Worm (Caenorhabditis elegans) whole organism, L4 larva: ENCODE results near the gene ugt-6.

Source experiments
- T26A8.4 ChIP-seq: fragments of 200-800 bp; sonication (Bioruptor generic); IDR thresholded peaks from 2 replicates; pipeline ENCODE4 v1.3.6; 2022; ENCODE audit warnings: missing genetic modification characterization, missing compliant biosample characterization
- ZK546.5 ChIP-seq, 2 experiments: sonication (generic microtip); optimal IDR thresholded peaks; 2 replicates each; lab custom pipeline; 2017; ENCODE audit warnings: missing biosample characterization in 2 of 2, missing genetic modification characterization in 2 of 2
- ctbp-1 ChIP-seq: fragments of 200-800 bp; sonication (Bioruptor generic); IDR thresholded peaks from 2 replicates; pipeline ENCODE4 v1.3.6; 2022; ENCODE audit warnings: missing genetic modification reagents, missing genetic modification characterization, missing compliant biosample characterization
- dpl-1 ChIP-seq: fragments of 150-350 bp; optimal IDR thresholded peaks from 2 replicates; lab custom pipeline; 2014; ENCODE audit warnings: missing biosample characterization, missing genetic modification reagents, missing genetic modification characterization
- egl-43 ChIP-seq: fragments of 200-800 bp; sonication (Bioruptor generic); IDR thresholded peaks from 2 replicates; pipeline ENCODE4 v1.3.6; 2022; ENCODE audit warnings: missing genetic modification reagents, missing genetic modification characterization, missing compliant biosample characterization
- lin-29 ChIP-seq: fragments of 200-800 bp; sonication (Bioruptor generic); IDR thresholded peaks from 2 replicates; pipeline ENCODE4 v1.3.6; 2022; ENCODE audit warnings: missing genetic modification reagents, missing genetic modification characterization, missing compliant biosample characterization
- lsy-2 ChIP-seq, 2 experiments: fragments of 150-350 bp in 1 of 2; sonication (generic microtip) in 1 of 2; optimal IDR thresholded peaks; 2 replicates each; lab custom pipeline; 2014 to 2017; ENCODE audit warnings: missing biosample characterization in 2 of 2, missing genetic modification characterization in 2 of 2
- mep-1 ChIP-seq: fragments of 150-350 bp; sonication (generic microtip); optimal IDR thresholded peaks from 3 replicates; lab custom pipeline; 2014; ENCODE audit warnings: missing biosample characterization, missing genetic modification characterization
- nhr-41 ChIP-seq: fragments of 200-800 bp; sonication (Bioruptor generic); IDR thresholded peaks from 2 replicates; pipeline ENCODE4 v1.3.6; 2022; ENCODE audit warnings: missing genetic modification reagents, missing genetic modification characterization, missing compliant biosample characterization
- snpc-4 ChIP-seq: fragments of 150-350 bp; optimal IDR thresholded peaks from 2 replicates; lab custom pipeline; 2014; ENCODE audit warnings: missing biosample characterization, missing genetic modification characterization
- unc-39 ChIP-seq: sonication (generic microtip); optimal IDR thresholded peaks from 2 replicates; lab custom pipeline; 2017; ENCODE audit warnings: missing biosample characterization, missing genetic modification characterization

- TF ChIP-seq ZK546.5 (tag; optimal IDR thresholded peaks at IDR 0.05; lab: Kevin White, UChicago) = no peak
- no peak for TF ChIP-seq ctbp-1 (GFP tag; lab: Robert Waterston, UW)
- no peak for TF ChIP-seq unc-39
- TF ChIP-seq egl-43 (GFP tag; lab: Robert Waterston, UW) = no peak
- no peak for TF ChIP-seq snpc-4 (tag; lab: Kevin White, UChicago)
- TF ChIP-seq lsy-2 (tag; optimal IDR thresholded peaks at IDR 0.05; lab: Kevin White, UChicago) = no peak
- TF ChIP-seq T26A8.4 (GFP tag; lab: Robert Waterston, UW) = no peak
- TF ChIP-seq mep-1 (tag; lab: Kevin White, UChicago) = no peak
- TF ChIP-seq lin-29 (GFP tag; lab: Robert Waterston, UW) = no peak
- no peak for TF ChIP-seq nhr-41 (GFP tag; lab: Robert Waterston, UW)
- TF ChIP-seq dpl-1 = no peak
Observed at ce11 chrV:12800171-12800570, 2.1 kb upstream of the ugt-6 start, which contains the start of gene ugt-3.
